Fruit fly (Drosophila melanogaster): ENCODE measurements around the gene CG34427.

- no peak for TF ChIP-seq woc (GFP tag; optimal IDR thresholded peaks at IDR 0.05)
- no peak for TF ChIP-seq br (GFP tag; optimal IDR thresholded peaks at IDR 0.05)
- no peak for TF ChIP-seq Dfd (GFP tag; optimal IDR thresholded peaks at IDR 0.05)
- no peak for TF ChIP-seq HLH106 (tag; optimal IDR thresholded peaks at IDR 0.05)
- no peak for TF ChIP-seq rgr (GFP tag; optimal IDR thresholded peaks at IDR 0.05)
Measured at dm6 chr3L:8783299-8783698, 21.3 kb upstream of the CG34427 start.

All from whole organism, wandering third instar larva.